Fruit fly (Drosophila melanogaster) whole organism, embryonic: ENCODE results near the gene CG17121.

ENCODE experiments used
- CG13424 ChIP-seq: fragments of 200-800 bp; sonication (Bioruptor generic); optimal IDR thresholded peaks from 2 replicates; lab custom pipeline; 2019; ENCODE audit warnings: missing biosample characterization, mild to moderate bottlenecking, missing genetic modification characterization, moderate library complexity
- CG3163 ChIP-seq: fragments of 200-800 bp; sonication (Bioruptor generic); optimal IDR thresholded peaks from 3 replicates; lab custom pipeline; 2016; ENCODE audit warnings: missing biosample characterization, missing genetic modification characterization
- CG32767 ChIP-seq: fragments of 200-800 bp; sonication (Bioruptor generic); IDR thresholded peaks from 2 replicates; pipeline ENCODE4 v1.3.6; 2022; ENCODE audit warnings: missing biosample characterization, missing genetic modification characterization
- CG33557 ChIP-seq: fragments of 200-800 bp; sonication (Bioruptor generic); optimal IDR thresholded peaks from 2 replicates; lab custom pipeline; 2019; ENCODE audit warnings: missing biosample characterization, mild to moderate bottlenecking, missing genetic modification characterization, moderate library complexity
- Hr51 ChIP-seq, 2 experiments: fragments of 200-800 bp; sonication (Bioruptor generic); optimal IDR thresholded peaks; 2 replicates in 1 of 2; 3 replicates in 1 of 2; lab custom pipeline; 2016 to 2018; ENCODE audit warnings: missing biosample characterization in 2 of 2, missing genetic modification characterization in 2 of 2, mild to moderate bottlenecking in 1 of 2, moderate library complexity in 1 of 2
- Max ChIP-seq: fragments of 200-800 bp; sonication (Bioruptor generic); optimal IDR thresholded peaks from 2 replicates; lab custom pipeline; 2016; ENCODE audit warnings: missing biosample characterization, mild to moderate bottlenecking, missing genetic modification characterization
- dati ChIP-seq: fragments of 200-800 bp; sonication (Bioruptor generic); IDR thresholded peaks from 2 replicates; pipeline ENCODE4 v1.3.6; 2022; ENCODE audit warnings: missing biosample characterization, missing genetic modification characterization
- ewg ChIP-seq: fragments of 200-800 bp; sonication (Bioruptor generic); optimal IDR thresholded peaks from 3 replicates; lab custom pipeline; 2017; ENCODE audit warnings: mild to moderate bottlenecking, missing biosample characterization, missing genetic modification reagents, missing genetic modification characterization
- lbe ChIP-seq: fragments of 200-800 bp; sonication (Bioruptor generic); optimal IDR thresholded peaks from 2 replicates; lab custom pipeline; 2016; ENCODE audit warnings: missing biosample characterization, mild to moderate bottlenecking, missing genetic modification characterization
- wor ChIP-seq: fragments of 200-800 bp; sonication (Bioruptor generic); IDR thresholded peaks from 2 replicates; pipeline ENCODE4 v1.3.6; 2022; ENCODE audit warnings: missing biosample characterization, missing genetic modification characterization

dm6 chr3R:23009480-23010115 is 38.4 kb downstream of the CG17121 start:
- TF ChIP-seq Max (GFP tag; lab: Kevin White, UChicago) (no peak), lbe (GFP tag; lab: Kevin White, UChicago) (no peak), CG3163 (GFP tag; lab: Kevin White, UChicago) (no peak), Hr51 (GFP tag; optimal IDR thresholded peaks at IDR 0.05; lab: Kevin White, UChicago) (no peak), wor (GFP tag; lab: Robert Waterston, UW) (no peak), ewg (GFP tag; lab: Kevin White, UChicago) (no peak), CG33557 (GFP tag; lab: Kevin White, UChicago) (no peak), dati (GFP tag; lab: Robert Waterston, UW) (no peak), CG32767 (GFP tag; lab: Robert Waterston, UW) (no peak), CG13424 (tag; lab: Kevin White, UChicago) (no peak)
